Worm (Caenorhabditis elegans): ENCODE measurements around the gene C28H8.8.

The C28H8.8 gene

ce11 chrIII:5921067-5921678, 32.6 kb upstream of the C28H8.8 start (continued):
- TF ChIP-seq daf-12 (tag; optimal IDR thresholded peaks at IDR 0.05) (no peak), pha-4 (GFP tag; IDR thresholded peaks at IDR 0.05) (no peak), pha-4 (tag; optimal IDR thresholded peaks at IDR 0.05) (no peak), T20F7.1 (GFP tag; optimal IDR thresholded peaks at IDR 0.05) (no peak), mes-2 (tag; optimal IDR thresholded peaks at IDR 0.05; ENCODE audit: poor library complexity, severe bottlenecking) (no peak), Y75B8A.6 (GFP tag; IDR thresholded peaks at IDR 0.05) (no peak), pqm-1 (tag; optimal IDR thresholded peaks at IDR 0.05) (no peak), ztf-7 (tag; optimal IDR thresholded peaks at IDR 0.05) (no peak), mep-1 (tag; optimal IDR thresholded peaks at IDR 0.05) (peak; percentile 12), nhr-10 (tag; optimal IDR thresholded peaks at IDR 0.05) (no peak), dmd-9 (GFP tag; IDR thresholded peaks at IDR 0.05) (no peak), ceh-32 (tag; optimal IDR thresholded peaks at IDR 0.05; ENCODE audit: poor library complexity) (no peak), ceh-20 (GFP tag; IDR thresholded peaks at IDR 0.05) (no peak), gei-8 (GFP tag; optimal IDR thresholded peaks at IDR 0.05) (no peak), lin-29 (GFP tag; IDR thresholded peaks at IDR 0.05) (no peak), ceh-28 (tag; optimal IDR thresholded peaks at IDR 0.05) (peak; percentile 15), nhr-48 (tag; optimal IDR thresholded peaks at IDR 0.05) (peak; percentile 90), lin-1 (GFP tag; IDR thresholded peaks at IDR 0.05) (no peak), duxl-1 (tag; optimal IDR thresholded peaks at IDR 0.05; ENCODE audit: poor library complexity) (no peak), nhr-11 (tag; optimal IDR thresholded peaks at IDR 0.05) (no peak), spr-3 (GFP tag; optimal IDR thresholded peaks at IDR 0.05) (no peak), egl-27 (tag; optimal IDR thresholded peaks at IDR 0.05) (no peak), nhr-6 (tag; optimal IDR thresholded peaks at IDR 0.05) (no peak), nhr-28 (tag; optimal IDR thresholded peaks at IDR 0.05) (peak; percentile 52), lir-3 (tag; optimal IDR thresholded peaks at IDR 0.05) (no peak), mdl-1 (tag; optimal IDR thresholded peaks at IDR 0.05) (peak in 1 of 2 experiments; percentile 36), F10B5.3 (tag; optimal IDR thresholded peaks at IDR 0.05) (no peak), unc-130 (GFP tag; optimal IDR thresholded peaks at IDR 0.05) (no peak), ces-1 (GFP tag; optimal IDR thresholded peaks at IDR 0.05) (no peak), cey-2 (tag; optimal IDR thresholded peaks at IDR 0.05; ENCODE audit: borderline replicate concordance, insufficient read depth) (peak; percentile 41), unc-62 (GFP tag; optimal IDR thresholded peaks at IDR 0.05 in 1 of 2) (peak in 1 of 2 experiments; percentile 88), unc-62 (tag; optimal IDR thresholded peaks at IDR 0.05) (no peak), daf-19 (GFP tag; conservative IDR thresholded peaks at IDR 0.05) (no peak), tra-1 (GFP tag; IDR thresholded peaks at IDR 0.05) (no peak), jun-1 (tag; optimal IDR thresholded peaks at IDR 0.05) (no peak), Y5F2A.4 (GFP tag; optimal IDR thresholded peaks at IDR 0.05) (no peak), lim-7 (GFP tag; IDR thresholded peaks at IDR 0.05) (no peak), ama-1 (optimal IDR thresholded peaks at IDR 0.05) (no peak), daf-8 (GFP tag; IDR thresholded peaks at IDR 0.05) (no peak), lin-15B (tag; optimal IDR thresholded peaks at IDR 0.05) (no peak), dmd-6 (GFP tag; IDR thresholded peaks at IDR 0.05) (peak; percentile 50), ceh-44 (GFP tag; IDR thresholded peaks at IDR 0.05) (no peak), dve-1 (tag; optimal IDR thresholded peaks at IDR 0.05; ENCODE audit: insufficient read depth) (peak; percentile 34), nhr-111 (GFP tag; optimal IDR thresholded peaks at IDR 0.05) (no peak), hlh-30 (tag; optimal IDR thresholded peaks at IDR 0.05; ENCODE audit: insufficient read depth) (peak; percentile 62), lin-38 (GFP tag; IDR thresholded peaks at IDR 0.05) (no peak), spr-1 (tag; optimal IDR thresholded peaks at IDR 0.05) (no peak), zfp-3 (GFP tag; conservative IDR thresholded peaks at IDR 0.05) (no peak), saeg-2 (GFP tag; IDR thresholded peaks at IDR 0.05) (no peak), madf-9 (GFP tag; conservative IDR thresholded peaks at IDR 0.05) (no peak)
